Worm (Caenorhabditis elegans) whole organism, late embryonic: ENCODE measurements around the gene F13B9.2.

Experiments
- C08G9.2 ChIP-seq: sonication (generic microtip); optimal IDR thresholded peaks from 2 replicates; lab custom pipeline; 2016; ENCODE audit warnings: mild to moderate bottlenecking, missing genetic modification characterization, moderate library complexity, missing compliant biosample characterization
- C38D4.7 ChIP-seq: fragments of 200-800 bp; sonication (Bioruptor generic); optimal IDR thresholded peaks from 2 replicates; lab custom pipeline; 2018; ENCODE audit warnings: mild to moderate bottlenecking, missing genetic modification characterization, moderate library complexity, missing compliant biosample characterization
- F13H6.1 ChIP-seq: sonication (generic microtip); optimal IDR thresholded peaks from 2 replicates; lab custom pipeline; 2016; ENCODE audit warnings: missing genetic modification characterization, missing compliant biosample characterization
- K02D7.2 ChIP-seq: sonication (generic microtip); optimal IDR thresholded peaks from 2 replicates; lab custom pipeline; 2017; ENCODE audit warnings: mild to moderate bottlenecking, missing genetic modification characterization, missing compliant biosample characterization
- K09A11.1 ChIP-seq: sonication (generic microtip); optimal IDR thresholded peaks from 2 replicates; lab custom pipeline; 2017; ENCODE audit warnings: antibody characterized with exemption, mild to moderate bottlenecking, missing genetic modification characterization, missing compliant biosample characterization; ENCODE audit not compliant: insufficient read depth
- Y22D7AL.16 ChIP-seq: sonication (generic microtip); optimal IDR thresholded peaks from 2 replicates; lab custom pipeline; 2016; ENCODE audit warnings: missing genetic modification characterization, missing compliant biosample characterization
- ahr-1 ChIP-seq: sonication (generic microtip); optimal IDR thresholded peaks from 2 replicates; lab custom pipeline; 2016; ENCODE audit warnings: missing genetic modification characterization, missing compliant biosample characterization
- ama-1 ChIP-seq: fragments of 150-350 bp; optimal IDR thresholded peaks from 2 replicates; lab custom pipeline; 2014
- ceh-14 ChIP-seq: sonication (generic microtip); optimal IDR thresholded peaks from 2 replicates; lab custom pipeline; 2016; ENCODE audit warnings: missing genotype, missing genetic modification characterization, missing compliant biosample characterization
- ceh-18 ChIP-seq: sonication (generic microtip); optimal IDR thresholded peaks from 2 replicates; lab custom pipeline; 2016; ENCODE audit warnings: missing genetic modification characterization, missing compliant biosample characterization
- ceh-2 ChIP-seq: sonication (generic microtip); optimal IDR thresholded peaks from 2 replicates; lab custom pipeline; 2016; ENCODE audit warnings: missing genotype, missing genetic modification characterization, missing compliant biosample characterization
- ceh-22 ChIP-seq: sonication (generic microtip); optimal IDR thresholded peaks from 2 replicates; lab custom pipeline; 2017; ENCODE audit warnings: missing biosample characterization, missing genetic modification characterization
- ceh-30 ChIP-seq: fragments of 150-350 bp; optimal IDR thresholded peaks from 2 replicates; lab custom pipeline; 2014; ENCODE audit warnings: missing biosample characterization, missing genetic modification characterization
- ceh-31 ChIP-seq: sonication (generic microtip); optimal IDR thresholded peaks from 2 replicates; lab custom pipeline; 2016; ENCODE audit warnings: missing genetic modification characterization, missing compliant biosample characterization
- ceh-45 ChIP-seq: fragments of 200-800 bp; sonication (Bioruptor generic); IDR thresholded peaks from 2 replicates; pipeline ENCODE4 v1.3.6; 2022; ENCODE audit warnings: missing genetic modification reagents, missing genetic modification characterization, missing compliant biosample characterization
- ceh-48 ChIP-seq: sonication (generic microtip); optimal IDR thresholded peaks from 2 replicates; lab custom pipeline; 2016; ENCODE audit warnings: missing genetic modification characterization, inconsistent platforms, missing compliant biosample characterization
- ceh-6 ChIP-seq: fragments of 200-800 bp; sonication (Bioruptor generic); optimal IDR thresholded peaks from 2 replicates; lab custom pipeline; 2018; ENCODE audit warnings: mild to moderate bottlenecking, missing genetic modification characterization, missing compliant biosample characterization
- ceh-9 ChIP-seq: sonication (generic microtip); optimal IDR thresholded peaks from 2 replicates; lab custom pipeline; 2016; ENCODE audit warnings: mild to moderate bottlenecking, missing genetic modification characterization, inconsistent platforms, missing compliant biosample characterization
- dmd-4 ChIP-seq: sonication (generic microtip); optimal IDR thresholded peaks from 2 replicates; lab custom pipeline; 2016; ENCODE audit warnings: borderline replicate concordance, missing genetic modification characterization, missing compliant biosample characterization
- elt-4 ChIP-seq: sonication (generic microtip); optimal IDR thresholded peaks from 2 replicates; lab custom pipeline; 2016; ENCODE audit warnings: missing genetic modification characterization, missing compliant biosample characterization
- ets-4 ChIP-seq: sonication (generic microtip); optimal IDR thresholded peaks from 2 replicates; lab custom pipeline; 2016; ENCODE audit warnings: missing genetic modification characterization, missing compliant biosample characterization
- eyg-1 ChIP-seq: sonication (generic microtip); optimal IDR thresholded peaks from 2 replicates; lab custom pipeline; 2016; ENCODE audit warnings: missing genotype, missing genetic modification characterization, missing compliant biosample characterization
- fkh-6 ChIP-seq: sonication (generic microtip); optimal IDR thresholded peaks from 2 replicates; lab custom pipeline; 2016; ENCODE audit warnings: missing genetic modification characterization, missing compliant biosample characterization
- gmeb-2 ChIP-seq: sonication (generic microtip); optimal IDR thresholded peaks from 2 replicates; lab custom pipeline; 2016; ENCODE audit warnings: missing genetic modification characterization, inconsistent platforms, missing compliant biosample characterization
- hlh-13 ChIP-seq: fragments of 200-800 bp; sonication (Bioruptor generic); optimal IDR thresholded peaks from 2 replicates; lab custom pipeline; 2018; ENCODE audit warnings: mild to moderate bottlenecking, missing genetic modification characterization, missing compliant biosample characterization
- hlh-15 ChIP-seq: sonication (generic microtip); optimal IDR thresholded peaks from 2 replicates; lab custom pipeline; 2016; ENCODE audit warnings: missing genetic modification characterization, missing compliant biosample characterization
- hlh-6 ChIP-seq: sonication (generic microtip); optimal IDR thresholded peaks from 2 replicates; lab custom pipeline; 2016; ENCODE audit warnings: missing genotype, missing genetic modification characterization, missing compliant biosample characterization
- lim-6 ChIP-seq: sonication (generic microtip); optimal IDR thresholded peaks from 2 replicates; lab custom pipeline; 2016; ENCODE audit warnings: missing genetic modification characterization, missing compliant biosample characterization
- lin-11 ChIP-seq: fragments of 200-800 bp; sonication (Bioruptor generic); optimal IDR thresholded peaks from 2 replicates; lab custom pipeline; 2018; ENCODE audit warnings: mild to moderate bottlenecking, missing genetic modification characterization, missing compliant biosample characterization
- mec-3 ChIP-seq: sonication (generic microtip); optimal IDR thresholded peaks from 2 replicates; lab custom pipeline; 2016; ENCODE audit warnings: borderline replicate concordance, missing genetic modification characterization, missing compliant biosample characterization
- nhr-11 ChIP-seq: fragments of 150-350 bp; optimal IDR thresholded peaks from 2 replicates; lab custom pipeline; 2014; ENCODE audit warnings: missing biosample characterization, missing genetic modification characterization
- nhr-232 ChIP-seq: sonication (generic microtip); optimal IDR thresholded peaks from 2 replicates; lab custom pipeline; 2016; ENCODE audit warnings: missing genetic modification characterization, missing compliant biosample characterization
- npax-4 ChIP-seq: sonication (generic microtip); optimal IDR thresholded peaks from 2 replicates; lab custom pipeline; 2016; ENCODE audit warnings: missing genetic modification characterization, missing compliant biosample characterization
- odd-2 ChIP-seq: sonication (generic microtip); optimal IDR thresholded peaks from 2 replicates; lab custom pipeline; 2017; ENCODE audit warnings: antibody characterized with exemption, mild to moderate bottlenecking, missing genetic modification characterization, missing compliant biosample characterization
- pat-9 ChIP-seq: fragments of 200-800 bp; sonication (Bioruptor generic); optimal IDR thresholded peaks from 2 replicates; lab custom pipeline; 2018; ENCODE audit warnings: mild to moderate bottlenecking, missing genetic modification characterization, moderate library complexity, missing compliant biosample characterization
- pax-1 ChIP-seq: fragments of 150-350 bp; optimal IDR thresholded peaks from 2 replicates; lab custom pipeline; 2014; ENCODE audit warnings: missing biosample characterization, missing genetic modification characterization
- pha-2 ChIP-seq: sonication (generic microtip); optimal IDR thresholded peaks from 2 replicates; lab custom pipeline; 2017; ENCODE audit warnings: mild to moderate bottlenecking, missing genetic modification characterization, missing compliant biosample characterization
- pha-4 ChIP-seq: fragments of 150-350 bp; optimal IDR thresholded peaks from 2 replicates; lab custom pipeline; 2018; ENCODE audit warnings: missing biosample characterization, missing genetic modification reagents, missing genetic modification characterization
- pqm-1 ChIP-seq: sonication (generic microtip); optimal IDR thresholded peaks from 2 replicates; lab custom pipeline; 2016; ENCODE audit warnings: missing genetic modification characterization, missing compliant biosample characterization
- pros-1 ChIP-seq: fragments of 150-350 bp; optimal IDR thresholded peaks from 2 replicates; lab custom pipeline; 2014; ENCODE audit warnings: missing biosample characterization, missing genetic modification reagents, missing genetic modification characterization
- ref-2 ChIP-seq: sonication (generic microtip); optimal IDR thresholded peaks from 2 replicates; lab custom pipeline; 2016; ENCODE audit warnings: missing genetic modification characterization, missing compliant biosample characterization
- sox-2 ChIP-seq: fragments of 200-800 bp; sonication (Bioruptor generic); IDR thresholded peaks from 2 replicates; pipeline ENCODE4 v1.3.6; 2022; ENCODE audit warnings: missing genetic modification reagents, missing genetic modification characterization, missing compliant biosample characterization
- sox-4 ChIP-seq: sonication (generic microtip); optimal IDR thresholded peaks from 2 replicates; lab custom pipeline; 2017; ENCODE audit warnings: mild to moderate bottlenecking, missing genetic modification characterization, inconsistent platforms, missing compliant biosample characterization
- syd-9 ChIP-seq: sonication (generic microtip); optimal IDR thresholded peaks from 2 replicates; lab custom pipeline; 2016; ENCODE audit warnings: mild to moderate bottlenecking, missing genetic modification characterization, moderate library complexity, missing compliant biosample characterization
- tbx-7 ChIP-seq: sonication (generic microtip); optimal IDR thresholded peaks from 2 replicates; lab custom pipeline; 2016; ENCODE audit warnings: missing genotype, missing genetic modification characterization, missing compliant biosample characterization
- unc-3 ChIP-seq, 2 experiments: fragments of 200-800 bp in 1 of 2; sonication (Bioruptor generic) in 1 of 2; sonication (generic microtip) in 1 of 2; conservative IDR thresholded peaks in 1 of 2; optimal IDR thresholded peaks in 1 of 2; 2 replicates each; pipeline versions ENCODE4 v1.3.6 to Lab custom; 2016 to 2022; ENCODE audit warnings: missing compliant biosample characterization in 2 of 2, missing genetic modification characterization in 2 of 2, missing genetic modification reagents in 1 of 2
- unc-86 ChIP-seq: sonication (generic microtip); optimal IDR thresholded peaks from 2 replicates; lab custom pipeline; 2016; ENCODE audit warnings: missing genetic modification characterization, missing compliant biosample characterization
- zip-5 ChIP-seq: sonication (generic microtip); optimal IDR thresholded peaks from 2 replicates; lab custom pipeline; 2016; ENCODE audit warnings: missing genetic modification characterization, missing compliant biosample characterization

F13B9.2 gene

ce11 chrX:8284003-8284402 lies 1.5 kb upstream of the F13B9.2 start:
- TF ChIP-seq syd-9 (tag; lab: Kevin White, UChicago) (no peak), ref-2 (no peak)

ce11 chrX:8286164-8286563 lies 681 bp downstream of the F13B9.2 start:
- no peak for TF ChIP-seq elt-4 (tag; lab: Kevin White, UChicago)
- TF ChIP-seq F13H6.1 (tag; lab: Kevin White, UChicago): no peak
- no peak for TF ChIP-seq K09A11.1 (tag; lab: Kevin White, UChicago)
- no peak for TF ChIP-seq unc-86
- no peak for TF ChIP-seq odd-2 (tag; lab: Kevin White, UChicago)
- no peak for TF ChIP-seq ahr-1
- TF ChIP-seq hlh-15 (tag; lab: Kevin White, UChicago): no peak
- no peak for TF ChIP-seq ama-1 (lab: Kevin White, UChicago)
- no peak for TF ChIP-seq lin-11 (tag; lab: Kevin White, UChicago)
- no peak for TF ChIP-seq tbx-7
- no peak for TF ChIP-seq dmd-4
- no peak for TF ChIP-seq hlh-6 (tag; lab: Kevin White, UChicago)
- no peak for TF ChIP-seq sox-4 (tag; lab: Kevin White, UChicago)
- no peak for TF ChIP-seq K02D7.2 (tag; lab: Kevin White, UChicago)

ce11 chrX:8286740-8287299 lies 1.3 kb downstream of the F13B9.2 start, which contains the start of gene sec-16A.2:
sec-16A.2 (plus strand) TSS chrX:8287249.
- TF ChIP-seq nhr-11 (no peak), hlh-15 (tag; lab: Kevin White, UChicago) (no peak), pros-1 (peak; percentile 36), ahr-1 (no peak), pax-1 (no peak), npax-4 (tag; lab: Kevin White, UChicago) (no peak), sox-2 (GFP tag; lab: Robert Waterston, UW) (no peak), unc-86 (no peak), ceh-14 (tag; lab: Kevin White, UChicago) (no peak), ceh-9 (tag; lab: Kevin White, UChicago) (no peak), lim-6 (tag; lab: Kevin White, UChicago) (no peak), pha-4 (tag; lab: Kevin White, UChicago) (no peak), ceh-31 (peak; percentile 80), fkh-6 (tag; lab: Kevin White, UChicago) (no peak), C38D4.7 (no peak), zip-5 (no peak), dmd-4 (no peak), Y22D7AL.16 (no peak), pqm-1 (no peak), pha-2 (no peak), ceh-2 (tag; lab: Kevin White, UChicago) (peak; percentile 1), gmeb-2 (no peak), ceh-30 (no peak), odd-2 (tag; lab: Kevin White, UChicago) (no peak), ceh-22 (no peak), C08G9.2 (tag; lab: Kevin White, UChicago) (no peak), mec-3 (tag; lab: Kevin White, UChicago) (no peak), ceh-45 (no peak), ceh-48 (tag; lab: Kevin White, UChicago) (peak; percentile 16), ceh-6 (no peak), pat-9 (tag; lab: Kevin White, UChicago) (no peak), elt-4 (tag; lab: Kevin White, UChicago) (no peak), ref-2 (peak; percentile 77), hlh-6 (tag; lab: Kevin White, UChicago) (no peak), syd-9 (tag; lab: Kevin White, UChicago) (no peak), ceh-18 (tag; lab: Kevin White, UChicago) (peak; percentile 55), eyg-1 (peak; percentile 10), ets-4 (no peak), hlh-13 (GFP tag; lab: Kevin White, UChicago) (no peak), nhr-232 (tag; lab: Kevin White, UChicago) (no peak), unc-3 (GFP tag; conservative IDR thresholded peaks at IDR 0.05; lab: Robert Waterston, UW) (no peak), unc-3 (tag; optimal IDR thresholded peaks at IDR 0.05; lab: Kevin White, UChicago) (no peak)
